Fruit fly (Drosophila melanogaster): ENCODE measurements around the gene CG11694.
A peak's percentile ranks its signal among the peaks of the same experiment; 100 is the strongest.

CG11694 gene

DNA sequence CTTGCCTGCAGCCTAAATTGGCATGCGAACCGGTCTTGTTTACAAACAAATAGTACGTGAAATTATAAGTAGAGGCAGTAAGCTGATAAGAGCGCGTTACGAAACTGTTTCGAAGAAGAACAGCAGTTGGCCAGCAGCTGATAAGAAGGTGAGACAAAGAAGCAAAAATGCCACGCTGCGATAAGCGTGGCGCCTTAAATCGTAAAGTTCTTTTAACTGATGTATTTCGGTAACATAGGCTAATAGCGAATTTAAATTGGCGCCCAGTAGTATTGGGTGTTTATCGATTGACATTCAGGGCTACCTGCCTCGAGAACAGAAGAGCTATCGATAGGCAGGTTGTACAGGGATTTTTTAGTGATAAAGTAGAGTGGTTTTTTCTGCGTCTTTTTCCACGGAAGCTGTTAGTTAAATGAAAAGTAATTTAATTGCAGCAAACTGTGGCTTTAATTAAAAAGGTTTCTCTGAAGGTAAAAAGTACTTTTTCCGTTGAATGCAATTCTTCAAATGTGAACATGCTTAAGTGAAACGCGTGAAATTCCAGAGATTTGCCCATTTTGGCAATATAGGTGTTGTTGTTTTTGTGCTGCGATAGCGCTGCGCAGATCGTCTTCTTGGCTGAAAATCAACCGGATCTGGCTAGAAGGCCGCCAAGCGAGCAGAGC, 44.8 kb upstream of the CG11694 start, which contains the start of gene stck (continued):
- no peak for TF ChIP-seq ap (GFP tag; IDR thresholded peaks at IDR 0.05)
- TF ChIP-seq phol (tag; optimal IDR thresholded peaks at IDR 0.05): peak; percentile 32
- TF ChIP-seq Pdp1 (GFP tag; optimal IDR thresholded peaks at IDR 0.05): peak in 1 of 2 experiments; percentile 91
- TF ChIP-seq CG2678 (tag; optimal IDR thresholded peaks at IDR 0.05): no peak
- TF ChIP-seq CG15514 (GFP tag; optimal IDR thresholded peaks at IDR 0.05): peak; percentile 48
- peak; percentile 84 for TF ChIP-seq CG17186 (GFP tag; optimal IDR thresholded peaks at IDR 0.05)
- TF ChIP-seq Aef1 (GFP tag; IDR thresholded peaks at IDR 0.05): 0 out of 3 replicates have a peak, but pooled peaks have one; percentile 30
- TF ChIP-seq CG1529 (GFP tag; optimal IDR thresholded peaks at IDR 0.05): no peak
- no peak for TF ChIP-seq her (GFP tag; optimal IDR thresholded peaks at IDR 0.05)
- no peak for TF ChIP-seq CG11247 (GFP tag; IDR thresholded peaks at IDR 0.05)
- TF ChIP-seq CG13624 (GFP tag; optimal IDR thresholded peaks at IDR 0.05): peak; percentile 36
- TF ChIP-seq CG10543 (GFP tag; optimal IDR thresholded peaks at IDR 0.05): peak; percentile 39
- TF ChIP-seq pzg (GFP tag; optimal IDR thresholded peaks at IDR 0.05): peak; percentile 90
- TF ChIP-seq CG10959 (GFP tag; IDR thresholded peaks at IDR 0.05): no peak
- TF ChIP-seq Xrp1 (GFP tag; IDR thresholded peaks at IDR 0.05): no peak
- no peak for TF ChIP-seq CG8290 (GFP tag; optimal IDR thresholded peaks at IDR 0.05)
- TF ChIP-seq CG8290 (tag; optimal IDR thresholded peaks at IDR 0.05): peak in 1 of 2 experiments; percentile 27
- peak; percentile 31 for TF ChIP-seq Hmr (GFP tag; optimal IDR thresholded peaks at IDR 0.05)
- TF ChIP-seq CG7786 (GFP tag; optimal IDR thresholded peaks at IDR 0.05): peak; percentile 5
- no peak for TF ChIP-seq bigmax (GFP tag; optimal IDR thresholded peaks at IDR 0.05)
- TF ChIP-seq CG1233 (GFP tag; optimal IDR thresholded peaks at IDR 0.05): no peak
- TF ChIP-seq Bteb2 (GFP tag; optimal IDR thresholded peaks at IDR 0.05): no peak
- peak; percentile 25 for TF ChIP-seq Myb (GFP tag; optimal IDR thresholded peaks at IDR 0.05)
- TF ChIP-seq MESR4 (GFP tag; optimal IDR thresholded peaks at IDR 0.05): peak; percentile 53
- no peak for TF ChIP-seq ro (GFP tag; IDR thresholded peaks at IDR 0.05)
- no peak for TF ChIP-seq CG6813 (GFP tag; optimal IDR thresholded peaks at IDR 0.05)
- TF ChIP-seq sens (GFP tag): peak; percentile 58
- TF ChIP-seq CG4424 (GFP tag; optimal IDR thresholded peaks at IDR 0.05): no peak
- TF ChIP-seq wek (GFP tag; optimal IDR thresholded peaks at IDR 0.05): peak; percentile 11
- TF ChIP-seq CG3847 (GFP tag; IDR thresholded peaks at IDR 0.05): no peak
- TF ChIP-seq CG12769 (tag; optimal IDR thresholded peaks at IDR 0.05): no peak
- TF ChIP-seq pfk (GFP tag; optimal IDR thresholded peaks at IDR 0.05): no peak
- peak; percentile 8 for TF ChIP-seq CG12391 (tag; optimal IDR thresholded peaks at IDR 0.05)
- TF ChIP-seq Fer2 (tag; optimal IDR thresholded peaks at IDR 0.05): no peak
- TF ChIP-seq HLHmδ (GFP tag; optimal IDR thresholded peaks at IDR 0.05): no peak
- peak; percentile 62; the same call in 2 of the 3 replicates for TF ChIP-seq vnd (GFP tag; IDR thresholded peaks at IDR 0.05; ENCODE audit: partially characterized antibody)
- TF ChIP-seq knrl (GFP tag; IDR thresholded peaks at IDR 0.05; ENCODE audit: partially characterized antibody): peak; percentile 58; the same call in 2 of the 3 replicates
- TF ChIP-seq CG18764 (GFP tag; optimal IDR thresholded peaks at IDR 0.05): no peak
- TF ChIP-seq CG3407 (GFP tag; optimal IDR thresholded peaks at IDR 0.05): peak; percentile 12
- peak; percentile 35 for TF ChIP-seq CG14710 (tag; optimal IDR thresholded peaks at IDR 0.05)
- TF ChIP-seq MBD-R2 (GFP tag; IDR thresholded peaks at IDR 0.05): 0 out of 2 replicates have a peak, but pooled peaks have one; percentile 19
- TF ChIP-seq CG7963 (GFP tag; IDR thresholded peaks at IDR 0.05; ENCODE audit: partially characterized antibody): peak; percentile 74; the same call in 2 of the 3 replicates
- TF ChIP-seq chif (GFP tag; optimal IDR thresholded peaks at IDR 0.05): no peak
- no peak for TF ChIP-seq CG4328 (GFP tag; optimal IDR thresholded peaks at IDR 0.05)
- no peak for TF ChIP-seq Doc2 (GFP tag; IDR thresholded peaks at IDR 0.05)
- 0 out of 2 replicates have a peak, but pooled peaks have one; percentile 45 for TF ChIP-seq hbn (GFP tag; IDR thresholded peaks at IDR 0.05; ENCODE audit: partially characterized antibody)
- TF ChIP-seq Sry-δ (GFP tag; optimal IDR thresholded peaks at IDR 0.05): peak; percentile 79
- peak; percentile 30 for TF ChIP-seq CG15601 (tag; optimal IDR thresholded peaks at IDR 0.05)
- TF ChIP-seq tx (GFP tag; optimal IDR thresholded peaks at IDR 0.05): no peak

Data from whole organism, embryonic.